Worm (Caenorhabditis elegans): ENCODE data around the gene C13C4.6.

The C13C4.6 gene

DNA sequence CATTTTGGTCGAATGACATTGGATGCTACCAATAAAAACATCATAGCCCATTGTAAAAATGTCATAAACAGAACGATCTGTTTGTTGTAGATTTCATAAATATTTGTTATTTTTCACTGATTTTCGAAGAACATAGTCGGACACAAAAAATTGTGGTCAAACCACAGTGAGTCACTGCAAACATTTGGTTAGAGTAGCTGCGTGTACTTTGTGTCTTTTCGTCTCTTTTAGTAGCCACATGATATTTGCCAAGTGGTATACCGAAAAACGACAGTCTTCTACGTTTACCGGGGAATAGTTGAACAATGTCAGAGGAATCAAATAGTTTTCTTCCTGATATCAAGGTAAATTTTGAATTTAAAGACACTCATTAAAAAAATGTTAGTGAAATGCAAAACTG, 29.6 kb upstream of the C13C4.6 start, which contains the start of gene nhr-206 (continued):
- TF ChIP-seq dmd-4 (tag; optimal IDR thresholded peaks at IDR 0.05), result no peak
- TF ChIP-seq nhr-11 (tag; optimal IDR thresholded peaks at IDR 0.05), result no peak
- peak; percentile 21 for TF ChIP-seq sma-3 (GFP tag; optimal IDR thresholded peaks at IDR 0.05)
- no peak for TF ChIP-seq mdl-1 (tag; optimal IDR thresholded peaks at IDR 0.05)

DNA sequence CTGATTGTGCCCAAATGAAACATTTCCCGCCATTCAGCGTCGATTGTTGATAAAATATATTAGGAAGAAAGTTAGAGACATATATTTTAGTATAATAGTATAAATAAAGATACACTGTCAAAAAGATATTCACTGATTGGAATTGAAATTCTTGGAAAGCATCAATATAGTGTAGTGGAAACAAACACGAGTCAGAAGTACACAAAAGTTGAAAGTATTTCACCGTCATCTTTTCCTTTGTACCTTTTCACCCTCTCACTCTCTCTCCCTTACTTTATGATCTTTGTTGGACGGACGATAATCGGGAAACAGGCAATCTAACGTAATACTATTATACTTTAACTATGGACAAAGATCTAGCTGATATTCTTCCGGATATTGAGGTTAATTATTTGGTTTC, 27.3 kb upstream of the C13C4.6 start, which contains the start of gene nhr-208:
nhr-208 (plus strand) TSS at position 288 of the 400 bp plus-strand sequence.
- peak; percentile 11 for TF ChIP-seq sma-9 (GFP tag; optimal IDR thresholded peaks at IDR 0.05)
- no peak for TF ChIP-seq sma-9 (tag; optimal IDR thresholded peaks at IDR 0.05)
- TF ChIP-seq fos-1 (tag; optimal IDR thresholded peaks at IDR 0.05), result peak; percentile 11
- TF ChIP-seq blmp-1 (tag; optimal IDR thresholded peaks at IDR 0.05; ENCODE audit: insufficient read depth), result no peak

DNA sequence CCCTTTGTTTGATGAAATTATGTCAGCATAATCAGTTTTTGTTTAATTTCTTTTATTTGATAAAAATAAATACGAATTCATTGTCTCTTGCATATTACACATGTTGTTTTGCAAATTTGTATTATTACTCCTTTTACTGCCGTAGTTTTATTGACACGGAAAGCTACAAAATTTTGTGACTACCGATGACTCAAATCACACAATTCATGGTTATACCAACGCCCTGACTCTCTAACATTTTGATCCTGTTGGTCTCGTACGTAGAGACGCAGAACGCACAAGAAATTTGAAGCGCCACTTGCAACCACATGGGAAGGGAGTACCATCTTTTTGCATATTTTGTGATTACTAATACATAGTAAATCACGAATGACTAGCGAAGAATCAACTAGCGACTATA, 25.5 kb upstream of the C13C4.6 start, which contains the start of gene nhr-207:
nhr-207 (plus strand) TSS at position 282 of the 400 bp plus-strand sequence.
- TF ChIP-seq nhr-129 (tag; optimal IDR thresholded peaks at IDR 0.05) (peak; percentile 9), lin-11 (tag; optimal IDR thresholded peaks at IDR 0.05) (no peak), fos-1 (tag; optimal IDR thresholded peaks at IDR 0.05) (peak; percentile 72), sma-9 (GFP tag; optimal IDR thresholded peaks at IDR 0.05) (peak; percentile 60), sma-9 (tag; optimal IDR thresholded peaks at IDR 0.05) (no peak), nhr-12 (tag; optimal IDR thresholded peaks at IDR 0.05) (no peak), mab-5 (tag; optimal IDR thresholded peaks at IDR 0.05) (no peak)

DNA sequence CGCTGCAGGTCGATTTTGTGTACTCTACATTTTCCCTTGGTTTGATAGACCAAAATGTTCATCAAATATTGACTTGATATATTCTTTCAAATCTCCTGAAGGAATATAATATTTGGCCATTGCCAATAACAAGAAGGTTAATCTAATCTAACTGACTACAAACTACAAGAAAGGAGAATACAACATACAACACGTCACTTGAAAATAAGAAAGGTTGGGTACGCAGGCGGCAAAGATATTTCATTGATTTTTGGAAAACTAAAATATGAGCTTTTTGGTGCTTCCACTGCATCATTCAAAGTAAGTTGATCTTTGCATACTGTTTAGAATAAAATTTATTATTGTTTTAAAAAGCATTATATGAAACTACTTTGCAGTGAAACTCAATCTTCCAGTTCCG, 23.3 kb upstream of the C13C4.6 start, which contains the start of gene nhr-209:
nhr-209 (plus strand) TSS at position 27 of the 400 bp plus-strand sequence.
- TF ChIP-seq nhr-10 (tag; optimal IDR thresholded peaks at IDR 0.05) (no peak), mab-5 (tag; optimal IDR thresholded peaks at IDR 0.05) (no peak), ztf-11 (tag; optimal IDR thresholded peaks at IDR 0.05) (no peak), ceh-16 (tag; optimal IDR thresholded peaks at IDR 0.05) (no peak), nhr-23 (tag; optimal IDR thresholded peaks at IDR 0.05) (no peak), ceh-82 (tag; optimal IDR thresholded peaks at IDR 0.05) (no peak), elt-1 (tag; optimal IDR thresholded peaks at IDR 0.05) (no peak), nhr-12 (tag; optimal IDR thresholded peaks at IDR 0.05) (no peak), nhr-77 (tag; optimal IDR thresholded peaks at IDR 0.05) (no peak), skn-1 (tag; optimal IDR thresholded peaks at IDR 0.05) (no peak), mbf-1 (tag; optimal IDR thresholded peaks at IDR 0.05) (no peak), unc-62 (GFP tag; optimal IDR thresholded peaks at IDR 0.05) (no peak)

DNA sequence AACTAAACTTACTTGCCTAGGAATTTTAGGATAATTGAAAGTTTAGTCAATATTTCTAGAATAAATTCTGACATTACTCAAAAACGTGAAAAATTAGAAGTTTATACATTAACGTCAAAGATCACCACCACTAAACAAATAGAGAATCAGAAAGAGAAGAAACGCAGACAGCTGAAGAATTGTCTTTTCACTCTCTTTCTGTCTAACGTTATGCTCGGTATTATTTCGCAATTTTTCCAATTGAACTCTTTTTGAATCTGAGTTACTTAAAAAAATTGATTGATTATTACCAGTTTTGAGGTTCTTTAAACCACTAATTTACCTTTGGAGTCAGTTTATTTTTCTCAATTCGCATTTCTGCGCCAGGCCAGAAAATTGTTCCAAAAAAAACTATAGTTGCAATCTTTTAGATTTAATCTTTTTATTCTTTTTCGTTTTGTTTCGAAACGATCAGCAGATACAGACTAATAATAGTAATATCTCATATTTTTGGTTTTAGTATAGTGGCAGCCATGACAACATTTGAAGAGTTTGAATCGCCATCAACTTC, 20.5 kb upstream of the C13C4.6 start, which contains the start of gene nhr-154:
nhr-154 (plus strand) TSS at position 500 of the 550 bp plus-strand sequence.
- TF ChIP-seq lsy-2 (tag; optimal IDR thresholded peaks at IDR 0.05) (peak in 1 of 2 experiments; percentile 50), sma-3 (GFP tag; optimal IDR thresholded peaks at IDR 0.05) (no peak), sma-9 (GFP tag; optimal IDR thresholded peaks at IDR 0.05) (peak; percentile 72), sma-9 (tag; optimal IDR thresholded peaks at IDR 0.05) (no peak), elt-3 (tag; optimal IDR thresholded peaks at IDR 0.05) (no peak), ceh-16 (tag; optimal IDR thresholded peaks at IDR 0.05) (no peak), ztf-11 (tag; optimal IDR thresholded peaks at IDR 0.05) (no peak), unc-55 (GFP tag; optimal IDR thresholded peaks at IDR 0.05) (peak; percentile 74), C34F6.9 (tag; optimal IDR thresholded peaks at IDR 0.05) (peak; percentile 65), nhr-129 (tag; optimal IDR thresholded peaks at IDR 0.05) (peak; percentile 25), crh-2 (tag; optimal IDR thresholded peaks at IDR 0.05) (peak; percentile 42), nhr-25 (tag; optimal IDR thresholded peaks at IDR 0.05) (peak; percentile 22), fos-1 (tag; optimal IDR thresholded peaks at IDR 0.05) (peak; percentile 23), skn-1 (tag; optimal IDR thresholded peaks at IDR 0.05) (peak; percentile 45)

DNA sequence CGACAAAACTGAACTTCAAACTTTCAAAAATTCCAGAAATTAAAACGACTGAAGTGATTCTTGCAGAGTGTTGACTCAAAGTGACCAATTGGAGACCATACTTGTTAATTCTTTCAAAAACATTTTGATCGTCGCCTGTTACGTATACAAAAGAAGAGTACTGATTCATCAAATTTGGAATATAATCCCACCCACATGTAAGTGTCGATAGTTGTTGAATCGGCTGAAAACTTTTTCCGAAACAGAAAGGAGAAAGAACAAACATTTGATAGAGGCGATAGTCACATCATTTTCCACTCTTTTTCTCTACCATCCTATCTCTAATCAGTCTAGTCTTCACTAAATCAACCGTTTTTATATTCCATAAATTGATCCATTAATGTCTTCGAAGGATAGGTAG, 17.5 kb upstream of the C13C4.6 start, which contains the start of gene nhr-153:
nhr-153 (plus strand) TSS at position 301 of the 400 bp plus-strand sequence.
- TF ChIP-seq ztf-11 (tag; optimal IDR thresholded peaks at IDR 0.05) (no peak), elt-3 (tag; optimal IDR thresholded peaks at IDR 0.05) (no peak), nhr-129 (tag; optimal IDR thresholded peaks at IDR 0.05) (no peak), ama-1 (optimal IDR thresholded peaks at IDR 0.05) (no peak), nhr-237 (tag; optimal IDR thresholded peaks at IDR 0.05) (no peak), ztf-4 (tag; optimal IDR thresholded peaks at IDR 0.05) (no peak), dmd-4 (tag; optimal IDR thresholded peaks at IDR 0.05) (no peak), gmeb-1 (tag; optimal IDR thresholded peaks at IDR 0.05) (no peak), mbf-1 (tag; optimal IDR thresholded peaks at IDR 0.05) (no peak), nhr-12 (tag; optimal IDR thresholded peaks at IDR 0.05) (no peak), nhr-77 (tag; optimal IDR thresholded peaks at IDR 0.05) (no peak), lsy-2 (tag; optimal IDR thresholded peaks at IDR 0.05) (no peak), ceh-16 (tag; optimal IDR thresholded peaks at IDR 0.05) (no peak), unc-55 (GFP tag; optimal IDR thresholded peaks at IDR 0.05) (no peak), nhr-11 (tag; optimal IDR thresholded peaks at IDR 0.05) (no peak), blmp-1 (tag; optimal IDR thresholded peaks at IDR 0.05; ENCODE audit: insufficient read depth) (no peak), lin-11 (tag; optimal IDR thresholded peaks at IDR 0.05) (no peak)

Measured in whole organism, L2 larva.